Fruit fly (Drosophila melanogaster) S2 (cell line): Measurements from ENCODE around the gene CG2924.

Experiments
- CG8478 ChIP-seq: fragments of >200 bp; optimal IDR thresholded peaks from 2 replicates; lab custom pipeline; 2018
- CTCF ChIP-seq, 2 experiments: fragments of >200 bp; optimal IDR thresholded peaks; 2 replicates each; lab custom pipeline; 2018

- TF ChIP-seq CG8478 (no peak), CTCF (optimal IDR thresholded peaks at IDR 0.05; lab: Kevin White, UChicago) (no peak)
Observed at dm6 chrX:2300293-2301068, 29.9 kb upstream of the CG2924 start.
